Worm (Caenorhabditis elegans) whole organism, young adult: ENCODE measurements around the gene lin-15A.

Experiments used
- B0261.1 ChIP-seq: sonication (generic microtip); optimal IDR thresholded peaks from 2 replicates; lab custom pipeline; 2016; ENCODE audit warnings: mild to moderate bottlenecking, missing genetic modification characterization, moderate library complexity, missing compliant biosample characterization
- B0336.3 ChIP-seq: fragments of 200-800 bp; sonication (Bioruptor generic); IDR thresholded peaks from 2 replicates; pipeline ENCODE4 v1.3.6; 2022; ENCODE audit warnings: missing genetic modification characterization, missing compliant biosample characterization
- C06A6.2 ChIP-seq: fragments of 200-800 bp; sonication (Bioruptor generic); conservative IDR thresholded peaks from 2 replicates; pipeline ENCODE4 v1.3.6; 2022; ENCODE audit warnings: missing genetic modification characterization, missing compliant biosample characterization
- F10E7.11 ChIP-seq: sonication (generic microtip); optimal IDR thresholded peaks from 2 replicates; lab custom pipeline; 2017; ENCODE audit warnings: mild to moderate bottlenecking, missing genetic modification characterization, moderate library complexity, missing compliant biosample characterization
- T26A5.8 ChIP-seq: sonication (generic microtip); optimal IDR thresholded peaks from 2 replicates; lab custom pipeline; 2016; ENCODE audit warnings: missing genetic modification characterization, missing compliant biosample characterization
- Y56A3A.18 ChIP-seq: fragments of 200-800 bp; sonication (Bioruptor generic); IDR thresholded peaks from 2 replicates; pipeline ENCODE4 v1.3.6; 2022; ENCODE audit warnings: missing genetic modification reagents, missing genetic modification characterization, missing compliant biosample characterization
- ama-1 ChIP-seq, 3 experiments: fragments of 150-350 bp in 1 of 3; sonication (generic microtip) in 2 of 3; optimal IDR thresholded peaks; 2 replicates each; lab custom pipeline; 2014 to 2018; ENCODE audit warnings: missing biosample characterization in 2 of 3, missing genetic modification characterization in 2 of 3, missing genetic modification reagents in 2 of 3
- aptf-2 ChIP-seq: fragments of 200-800 bp; sonication (Bioruptor generic); conservative IDR thresholded peaks from 2 replicates; pipeline ENCODE4 v1.3.6; 2022; ENCODE audit warnings: missing genetic modification reagents, missing genetic modification characterization, missing compliant biosample characterization
- aptf-3 ChIP-seq: fragments of 200-800 bp; sonication (Bioruptor generic); IDR thresholded peaks from 2 replicates; pipeline ENCODE4 v1.3.6; 2022; ENCODE audit warnings: missing genetic modification characterization, missing compliant biosample characterization
- attf-6 ChIP-seq: fragments of 200-800 bp; sonication (Bioruptor generic); IDR thresholded peaks from 2 replicates; pipeline ENCODE4 v1.3.6; 2022; ENCODE audit warnings: missing genetic modification reagents, missing genetic modification characterization, missing compliant biosample characterization
- ceh-100 ChIP-seq: fragments of 200-800 bp; sonication (Bioruptor generic); IDR thresholded peaks from 2 replicates; pipeline ENCODE4 v1.3.6; 2022; ENCODE audit warnings: missing genetic modification reagents, missing genetic modification characterization, missing compliant biosample characterization
- ceh-58 ChIP-seq: fragments of 200-800 bp; sonication (Bioruptor generic); IDR thresholded peaks from 2 replicates; pipeline ENCODE4 v1.3.6; 2022; ENCODE audit warnings: missing genetic modification characterization, missing compliant biosample characterization
- ceh-91 ChIP-seq: fragments of 200-800 bp; sonication (Bioruptor generic); IDR thresholded peaks from 2 replicates; pipeline ENCODE4 v1.3.6; 2022; ENCODE audit warnings: missing genetic modification reagents, missing genetic modification characterization, missing compliant biosample characterization
- dpl-1 ChIP-seq: fragments of 150-350 bp; optimal IDR thresholded peaks from 2 replicates; lab custom pipeline; 2014; ENCODE audit warnings: missing biosample characterization, missing genetic modification reagents, missing genetic modification characterization
- efl-1 ChIP-seq: fragments of 150-350 bp; optimal IDR thresholded peaks from 2 replicates; lab custom pipeline; 2014; ENCODE audit warnings: missing biosample characterization, missing genetic modification reagents, missing genetic modification characterization
- egl-44 ChIP-seq: fragments of 200-800 bp; sonication (Bioruptor generic); IDR thresholded peaks from 2 replicates; pipeline ENCODE4 v1.3.6; 2022; ENCODE audit warnings: missing genetic modification reagents, missing genetic modification characterization, missing compliant biosample characterization
- gei-17 ChIP-seq: fragments of 200-800 bp; sonication (Bioruptor generic); optimal IDR thresholded peaks from 2 replicates; lab custom pipeline; 2018; ENCODE audit warnings: mild to moderate bottlenecking, missing genetic modification characterization, missing compliant biosample characterization
- hlh-12 ChIP-seq: sonication (generic microtip); optimal IDR thresholded peaks from 2 replicates; lab custom pipeline; 2016; ENCODE audit warnings: missing genetic modification characterization, missing compliant biosample characterization
- hlh-26 ChIP-seq: fragments of 200-800 bp; sonication (Bioruptor generic); conservative IDR thresholded peaks from 2 replicates; pipeline ENCODE4 v1.3.6; 2022; ENCODE audit warnings: missing genetic modification reagents, missing genetic modification characterization, missing compliant biosample characterization
- hmg-1.2 ChIP-seq: fragments of 200-800 bp; sonication (Bioruptor generic); IDR thresholded peaks from 2 replicates; pipeline ENCODE4 v1.3.6; 2022; ENCODE audit warnings: missing genetic modification reagents, missing genetic modification characterization, missing compliant biosample characterization
- hmg-20 ChIP-seq: fragments of 200-800 bp; sonication (Bioruptor generic); IDR thresholded peaks from 2 replicates; pipeline ENCODE4 v1.3.6; 2022; ENCODE audit warnings: missing genetic modification reagents, missing genetic modification characterization, missing compliant biosample characterization
- let-607 ChIP-seq, 2 experiments: fragments of 200-800 bp in 1 of 2; sonication (Bioruptor generic) in 1 of 2; sonication (generic microtip) in 1 of 2; optimal IDR thresholded peaks; 2 replicates each; lab custom pipeline; 2016 to 2018; ENCODE audit warnings: mild to moderate bottlenecking in 2 of 2, missing compliant biosample characterization in 2 of 2, missing genetic modification characterization in 2 of 2, moderate library complexity in 2 of 2, missing genotype in 1 of 2
- lin-26 ChIP-seq: fragments of 200-800 bp; sonication (Bioruptor generic); IDR thresholded peaks from 2 replicates; pipeline ENCODE4 v1.3.6; 2022; ENCODE audit warnings: missing genetic modification reagents, missing genetic modification characterization, missing compliant biosample characterization
- lin-40 ChIP-seq: sonication (generic microtip); optimal IDR thresholded peaks from 2 replicates; lab custom pipeline; 2016; ENCODE audit warnings: missing genetic modification characterization, mild to moderate bottlenecking, missing compliant biosample characterization, missing genotype, missing genetic modification reagents
- lsy-27 ChIP-seq: sonication (generic microtip); optimal IDR thresholded peaks from 2 replicates; lab custom pipeline; 2017; ENCODE audit warnings: missing genetic modification characterization, mild to moderate bottlenecking, missing compliant biosample characterization, antibody characterized with exemption, missing genotype, borderline replicate concordance; ENCODE audit not compliant: insufficient read depth
- mcd-1 ChIP-seq: fragments of 200-800 bp; sonication (Bioruptor generic); IDR thresholded peaks from 2 replicates; pipeline ENCODE4 v1.3.6; 2022; ENCODE audit warnings: missing genetic modification reagents, missing genetic modification characterization, missing compliant biosample characterization
- mxl-1 ChIP-seq: sonication (generic microtip); optimal IDR thresholded peaks from 2 replicates; lab custom pipeline; 2016; ENCODE audit warnings: missing genetic modification characterization, missing compliant biosample characterization
- nhr-179 ChIP-seq: sonication (generic microtip); optimal IDR thresholded peaks from 2 replicates; lab custom pipeline; 2016; ENCODE audit warnings: mild to moderate bottlenecking, missing genetic modification characterization, missing compliant biosample characterization
- nhr-27 ChIP-seq: fragments of 200-800 bp; sonication (Bioruptor generic); optimal IDR thresholded peaks from 2 replicates; lab custom pipeline; 2018; ENCODE audit warnings: mild to moderate bottlenecking, missing genetic modification characterization, moderate library complexity, missing compliant biosample characterization
- pbrm-1 ChIP-seq: fragments of 200-800 bp; sonication (Bioruptor generic); IDR thresholded peaks from 2 replicates; pipeline ENCODE4 v1.3.6; 2022; ENCODE audit warnings: missing genetic modification reagents, missing genetic modification characterization, missing compliant biosample characterization
- rcor-1 ChIP-seq: fragments of 200-800 bp; sonication (Bioruptor generic); IDR thresholded peaks from 2 replicates; pipeline ENCODE4 v1.3.6; 2022; ENCODE audit warnings: missing genetic modification reagents, missing genetic modification characterization, missing compliant biosample characterization
- sdz-38 ChIP-seq: sonication (generic microtip); optimal IDR thresholded peaks from 2 replicates; lab custom pipeline; 2016; ENCODE audit warnings: missing genotype, missing genetic modification characterization, missing compliant biosample characterization
- snpc-1.1 ChIP-seq: sonication (generic microtip); optimal IDR thresholded peaks from 2 replicates; lab custom pipeline; 2017; ENCODE audit warnings: missing genetic modification characterization, mild to moderate bottlenecking, missing compliant biosample characterization, antibody characterized with exemption, moderate library complexity, missing genotype, missing genetic modification reagents; ENCODE audit not compliant: insufficient read depth
- snpc-4 ChIP-seq, 5 experiments: fragments of 150-350 bp in 1 of 5; sonication (generic microtip) in 4 of 5; optimal IDR thresholded peaks; 2 replicates each; lab custom pipeline; 2014 to 2018; ENCODE audit warnings: missing genetic modification characterization in 5 of 5, missing biosample characterization in 3 of 5, antibody characterized with exemption in 2 of 5, mild to moderate bottlenecking in 2 of 5, missing compliant biosample characterization in 2 of 5, missing genotype in 2 of 5, moderate library complexity in 2 of 5, missing genetic modification reagents in 1 of 5
- tbp1 ChIP-seq: fragments of 200-800 bp; sonication (Bioruptor generic); optimal IDR thresholded peaks from 2 replicates; lab custom pipeline; 2018; ENCODE audit warnings: mild to moderate bottlenecking, missing genetic modification characterization, missing compliant biosample characterization
- tlf-1 ChIP-seq: fragments of 200-800 bp; sonication (Bioruptor generic); optimal IDR thresholded peaks from 2 replicates; lab custom pipeline; 2018; ENCODE audit warnings: mild to moderate bottlenecking, missing genetic modification characterization, missing compliant biosample characterization
- unc-62 ChIP-seq: fragments of 150-350 bp; optimal IDR thresholded peaks from 2 replicates; lab custom pipeline; 2014; ENCODE audit warnings: missing biosample characterization, missing genetic modification reagents, missing genetic modification characterization
- ztf-22 ChIP-seq: fragments of 200-800 bp; sonication (Bioruptor generic); optimal IDR thresholded peaks from 2 replicates; lab custom pipeline; 2018; ENCODE audit warnings: mild to moderate bottlenecking, missing genetic modification characterization, moderate library complexity, missing compliant biosample characterization
- ztf-26 ChIP-seq: sonication (generic microtip); optimal IDR thresholded peaks from 2 replicates; lab custom pipeline; 2017; ENCODE audit warnings: missing genetic modification characterization, missing compliant biosample characterization
- ztf-28 ChIP-seq: fragments of 200-800 bp; sonication (Bioruptor generic); IDR thresholded peaks from 2 replicates; pipeline ENCODE4 v1.3.6; 2022; ENCODE audit warnings: missing genetic modification reagents, missing genetic modification characterization, missing compliant biosample characterization
- ztf-6 ChIP-seq: fragments of 200-800 bp; sonication (Bioruptor generic); IDR thresholded peaks from 2 replicates; pipeline ENCODE4 v1.3.6; 2022; ENCODE audit warnings: missing genetic modification reagents, missing genetic modification characterization, missing compliant biosample characterization

Gene lin-15A

DNA sequence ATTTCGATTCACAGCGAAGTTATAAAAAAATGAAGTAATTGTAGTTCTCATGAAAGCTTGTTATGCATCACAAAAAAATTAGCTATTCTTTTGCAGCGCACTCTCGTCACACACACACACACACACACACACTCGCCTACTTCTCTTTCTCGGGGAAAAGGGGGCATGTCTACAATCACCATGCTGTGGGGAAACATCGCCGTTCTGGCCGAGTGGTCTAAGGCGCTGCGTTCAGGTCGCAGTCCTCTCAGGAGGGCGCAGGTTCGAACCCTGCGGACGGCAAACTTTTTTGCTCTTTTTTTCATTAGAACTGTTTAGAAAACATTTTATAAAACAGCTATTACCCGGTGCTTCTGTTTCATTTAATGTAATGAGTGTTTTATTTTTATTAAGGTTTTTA lies 10.1 kb downstream of the lin-15A start (continued):
- TF ChIP-seq hmg-20 (GFP tag; lab: Robert Waterston, UW), result peak; percentile 81
- TF ChIP-seq lin-40 (tag; lab: Kevin White, UChicago), result peak; percentile 56
- TF ChIP-seq hlh-12 (tag; lab: Kevin White, UChicago), result no peak
- peak; percentile 61 for TF ChIP-seq F10E7.11 (tag; lab: Kevin White, UChicago)
- TF ChIP-seq ceh-91 (GFP tag; lab: Robert Waterston, UW), result no peak
- TF ChIP-seq, all 124 proteins: peak for 84

DNA sequence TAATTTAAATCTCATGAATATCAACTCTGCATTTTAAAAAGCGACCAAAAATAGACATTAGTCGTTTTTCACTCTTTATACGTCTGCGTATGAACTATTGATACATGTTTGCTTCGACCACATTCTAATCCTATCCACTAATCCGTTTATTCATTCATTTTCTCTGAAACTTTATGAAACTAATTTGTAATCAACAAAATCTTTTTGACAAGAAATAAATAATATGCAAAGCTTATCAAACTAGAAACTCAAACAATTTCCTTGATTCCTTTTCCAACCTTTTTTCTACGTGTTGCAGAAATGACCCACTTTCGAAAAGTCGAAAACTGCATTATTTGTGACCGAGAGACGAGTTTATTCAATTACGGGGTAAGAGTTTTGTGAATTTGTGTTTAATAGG lies 10.5 kb downstream of the lin-15A start, which contains the start of gene nhr-255:
TSS of gene nhr-255 (plus strand) at position 301 of the 400 bp plus-strand sequence.
- TF ChIP-seq ztf-22 (GFP tag; lab: Kevin White, UChicago) (no peak), let-607 (tag; optimal IDR thresholded peaks at IDR 0.05; lab: Kevin White, UChicago) (no peak), tbp1 (GFP tag; lab: Kevin White, UChicago) (no peak), tlf-1 (GFP tag; lab: Kevin White, UChicago) (no peak), lsy-27 (tag; lab: Kevin White, UChicago) (no peak), efl-1 (GFP tag; lab: Kevin White, UChicago) (no peak), T26A5.8 (tag; lab: Kevin White, UChicago) (no peak), lin-40 (tag; lab: Kevin White, UChicago) (no peak), unc-62 (GFP tag; lab: Kevin White, UChicago) (no peak), aptf-2 (GFP tag; lab: Robert Waterston, UW) (no peak), egl-44 (GFP tag; lab: Robert Waterston, UW) (no peak), gei-17 (GFP tag; lab: Kevin White, UChicago) (no peak)
- TF ChIP-seq, all 124 proteins: peak for 0

ce11 chrX:15746705-15747104 lies 14.9 kb downstream of the lin-15A start, which contains the start of gene srxa-9:
Gene srxa-9, plus strand, starts transcription at chrX:15747005.
- TF ChIP-seq tlf-1 (GFP tag; lab: Kevin White, UChicago) (no peak), Y56A3A.18 (GFP tag; lab: Robert Waterston, UW) (no peak), ceh-91 (GFP tag; lab: Robert Waterston, UW) (no peak), mxl-1 (tag; lab: Kevin White, UChicago) (no peak), ztf-6 (GFP tag; lab: Robert Waterston, UW) (no peak), dpl-1 (no peak), hmg-20 (GFP tag; lab: Robert Waterston, UW) (no peak), ztf-28 (GFP tag; lab: Robert Waterston, UW) (no peak), hlh-26 (no peak), nhr-179 (no peak), ceh-58 (GFP tag; lab: Robert Waterston, UW) (no peak), C06A6.2 (no peak), ama-1 (optimal IDR thresholded peaks at IDR 0.05; lab: Kevin White, UChicago) (no peak), ama-1 (GFP tag; optimal IDR thresholded peaks at IDR 0.05; lab: Kevin White, UChicago) (no peak), snpc-4 (GFP tag; optimal IDR thresholded peaks at IDR 0.05; lab: Kevin White, UChicago) (no peak), snpc-4 (tag; optimal IDR thresholded peaks at IDR 0.05; lab: Kevin White, UChicago) (no peak), snpc-1.1 (tag; lab: Kevin White, UChicago) (no peak), sdz-38 (tag; lab: Kevin White, UChicago) (no peak)
- TF ChIP-seq, all 124 proteins: peak for 0

- TF ChIP-seq hmg-1.2 (GFP tag; lab: Robert Waterston, UW) (peak; percentile 36), B0261.1 (peak; percentile 60), B0336.3 (no peak), snpc-4 (GFP tag; optimal IDR thresholded peaks at IDR 0.05; lab: Kevin White, UChicago) (no peak), snpc-4 (tag; optimal IDR thresholded peaks at IDR 0.05; lab: Kevin White, UChicago) (peak in 2 of 4 experiments; percentile 11 to 54), lin-40 (tag; lab: Kevin White, UChicago) (peak; percentile 9), lin-26 (GFP tag; lab: Robert Waterston, UW) (peak; percentile 35; the same call in 1 of the 2 replicates), Y56A3A.18 (GFP tag; lab: Robert Waterston, UW) (0 out of 2 replicates have a peak, but pooled peaks have one; percentile 40), mcd-1 (GFP tag; lab: Robert Waterston, UW) (0 out of 2 replicates have a peak, but pooled peaks have one; percentile 17), rcor-1 (0 out of 2 replicates have a peak, but pooled peaks have one; percentile 34), pbrm-1 (GFP tag; lab: Robert Waterston, UW) (no peak), ztf-26 (peak; percentile 14), ceh-100 (GFP tag; lab: Robert Waterston, UW) (0 out of 2 replicates have a peak, but pooled peaks have one; percentile 10), attf-6 (GFP tag; lab: Robert Waterston, UW) (peak; percentile 41), tbp1 (GFP tag; lab: Kevin White, UChicago) (peak; percentile 80), nhr-27 (no peak), aptf-3 (GFP tag; lab: Robert Waterston, UW) (no peak), ama-1 (optimal IDR thresholded peaks at IDR 0.05; lab: Kevin White, UChicago) (no peak), ama-1 (GFP tag; optimal IDR thresholded peaks at IDR 0.05; lab: Kevin White, UChicago) (no peak)
These were observed 16.0 kb downstream of the lin-15A start for ce11 chrX:15747814-15748213.
